Worm (Caenorhabditis elegans) whole organism, L2 larva: ENCODE data around the gene W06G6.10.

Experiments
- C34F6.9 ChIP-seq: fragments of 150-350 bp; optimal IDR thresholded peaks from 2 replicates; lab custom pipeline; 2014; ENCODE audit warnings: missing biosample characterization, missing genetic modification characterization
- Y55F3AM.14 ChIP-seq: fragments of 200-800 bp; sonication (Bioruptor generic); optimal IDR thresholded peaks from 2 replicates; lab custom pipeline; 2018; ENCODE audit warnings: mild to moderate bottlenecking, missing genetic modification characterization, missing compliant biosample characterization
- ZK546.5 ChIP-seq: sonication (generic microtip); optimal IDR thresholded peaks from 2 replicates; lab custom pipeline; 2017; ENCODE audit warnings: missing biosample characterization, missing genetic modification characterization
- alr-1 ChIP-seq: fragments of 150-350 bp; optimal IDR thresholded peaks from 2 replicates; lab custom pipeline; 2014; ENCODE audit warnings: missing biosample characterization, missing genetic modification characterization
- aly-2 ChIP-seq: fragments of 150-350 bp; optimal IDR thresholded peaks from 2 replicates; lab custom pipeline; 2014; ENCODE audit warnings: missing biosample characterization, missing genetic modification characterization
- ama-1 ChIP-seq: fragments of 150-350 bp; optimal IDR thresholded peaks from 2 replicates; lab custom pipeline; 2018; ENCODE audit warnings: inconsistent platforms
- ceh-16 ChIP-seq: fragments of 150-350 bp; optimal IDR thresholded peaks from 2 replicates; lab custom pipeline; 2014; ENCODE audit warnings: missing biosample characterization, missing genetic modification characterization
- crh-2 ChIP-seq: sonication (generic microtip); optimal IDR thresholded peaks from 2 replicates; lab custom pipeline; 2017; ENCODE audit warnings: missing biosample characterization, missing genetic modification characterization
- dmd-4 ChIP-seq: sonication (generic microtip); optimal IDR thresholded peaks from 2 replicates; lab custom pipeline; 2017; ENCODE audit warnings: missing biosample characterization, missing genetic modification characterization
- egl-27 ChIP-seq: sonication (generic microtip); optimal IDR thresholded peaks from 3 replicates; lab custom pipeline; 2017; ENCODE audit warnings: missing biosample characterization, missing genetic modification reagents, missing genetic modification characterization
- elt-1 ChIP-seq: fragments of 150-350 bp; optimal IDR thresholded peaks from 2 replicates; lab custom pipeline; 2014; ENCODE audit warnings: missing biosample characterization, missing genetic modification characterization
- elt-3 ChIP-seq: sonication (generic microtip); optimal IDR thresholded peaks from 2 replicates; lab custom pipeline; 2017; ENCODE audit warnings: missing biosample characterization, missing genetic modification characterization
- lin-13 ChIP-seq: fragments of 150-350 bp; optimal IDR thresholded peaks from 2 replicates; lab custom pipeline; 2014; ENCODE audit warnings: missing biosample characterization, missing genetic modification reagents, missing genetic modification characterization
- lin-39 ChIP-seq: fragments of 150-350 bp; optimal IDR thresholded peaks from 2 replicates; lab custom pipeline; 2014; ENCODE audit warnings: missing biosample characterization, missing genetic modification reagents, missing genetic modification characterization
- lsy-2 ChIP-seq, 2 experiments: fragments of 150-350 bp in 1 of 2; sonication (generic microtip) in 1 of 2; optimal IDR thresholded peaks; 2 replicates each; lab custom pipeline; 2014 to 2017; ENCODE audit warnings: missing biosample characterization in 2 of 2, missing genetic modification characterization in 2 of 2
- mab-5 ChIP-seq: fragments of 150-350 bp; optimal IDR thresholded peaks from 2 replicates; lab custom pipeline; 2014; ENCODE audit warnings: missing biosample characterization, missing genetic modification characterization
- mbf-1 ChIP-seq: sonication (generic microtip); optimal IDR thresholded peaks from 2 replicates; lab custom pipeline; 2017; ENCODE audit warnings: missing biosample characterization, missing genetic modification characterization
- mdl-1 ChIP-seq, 2 experiments: fragments of 150-350 bp in 1 of 2; sonication (generic microtip) in 1 of 2; optimal IDR thresholded peaks; 2 replicates each; lab custom pipeline; 2017; ENCODE audit warnings: missing biosample characterization in 2 of 2, missing genetic modification characterization in 2 of 2
- nhr-10 ChIP-seq: sonication (generic microtip); optimal IDR thresholded peaks from 2 replicates; lab custom pipeline; 2017; ENCODE audit warnings: missing biosample characterization, missing genetic modification characterization
- nhr-11 ChIP-seq: fragments of 150-350 bp; optimal IDR thresholded peaks from 2 replicates; lab custom pipeline; 2014; ENCODE audit warnings: missing biosample characterization, missing genetic modification characterization
- nhr-12 ChIP-seq: fragments of 150-350 bp; optimal IDR thresholded peaks from 2 replicates; lab custom pipeline; 2014; ENCODE audit warnings: missing biosample characterization, missing genetic modification characterization
- nhr-129 ChIP-seq: fragments of 150-350 bp; optimal IDR thresholded peaks from 2 replicates; lab custom pipeline; 2014; ENCODE audit warnings: missing biosample characterization, missing genetic modification characterization
- nhr-21 ChIP-seq: fragments of 150-350 bp; optimal IDR thresholded peaks from 2 replicates; lab custom pipeline; 2014; ENCODE audit warnings: missing biosample characterization, missing genetic modification characterization
- nhr-23 ChIP-seq: fragments of 150-350 bp; optimal IDR thresholded peaks from 2 replicates; lab custom pipeline; 2014; ENCODE audit warnings: missing biosample characterization, missing genetic modification reagents, missing genetic modification characterization
- nhr-237 ChIP-seq: fragments of 150-350 bp; optimal IDR thresholded peaks from 2 replicates; lab custom pipeline; 2014; ENCODE audit warnings: missing biosample characterization, missing genetic modification characterization
- nhr-6 ChIP-seq: fragments of 150-350 bp; optimal IDR thresholded peaks from 2 replicates; lab custom pipeline; 2014; ENCODE audit warnings: missing biosample characterization, missing genetic modification characterization
- nhr-77 ChIP-seq: fragments of 150-350 bp; optimal IDR thresholded peaks from 2 replicates; lab custom pipeline; 2014; ENCODE audit warnings: missing biosample characterization, missing genetic modification characterization
- peb-1 ChIP-seq: fragments of 150-350 bp; optimal IDR thresholded peaks from 2 replicates; lab custom pipeline; 2014; ENCODE audit warnings: missing biosample characterization, missing genetic modification characterization
- sem-4 ChIP-seq: fragments of 150-350 bp; optimal IDR thresholded peaks from 2 replicates; lab custom pipeline; 2014; ENCODE audit warnings: missing biosample characterization, missing genetic modification reagents, missing genetic modification characterization
- skn-1 ChIP-seq: sonication (generic microtip); optimal IDR thresholded peaks from 2 replicates; lab custom pipeline; 2017; ENCODE audit warnings: missing biosample characterization, missing genetic modification characterization
- sma-9 ChIP-seq, 2 experiments: fragments of 150-350 bp in 1 of 2; sonication (generic microtip) in 1 of 2; optimal IDR thresholded peaks; 2 replicates each; lab custom pipeline; 2014 to 2016; ENCODE audit warnings: missing genetic modification characterization in 2 of 2, mild to moderate bottlenecking in 1 of 2, missing biosample characterization in 1 of 2, missing compliant biosample characterization in 1 of 2, missing genetic modification reagents in 1 of 2, moderate library complexity in 1 of 2
- snpc-4 ChIP-seq: fragments of 150-350 bp; optimal IDR thresholded peaks from 2 replicates; lab custom pipeline; 2014; ENCODE audit warnings: missing biosample characterization, missing genetic modification characterization
- ztf-1 ChIP-seq: fragments of 200-800 bp; sonication (Bioruptor generic); conservative IDR thresholded peaks from 2 replicates; pipeline ENCODE4 v1.3.6; 2022; ENCODE audit warnings: missing genetic modification characterization, missing compliant biosample characterization
- ztf-11 ChIP-seq: sonication (generic microtip); optimal IDR thresholded peaks from 2 replicates; lab custom pipeline; 2017; ENCODE audit warnings: missing biosample characterization, missing genetic modification characterization

The W06G6.10 gene

ce11 chrV:16647093-16647492 lies at the start of gene W06G6.10:
W06G6.10 (minus strand) TSS chrV:16647193.
- TF ChIP-seq lin-13 (no peak), mdl-1 (tag; optimal IDR thresholded peaks at IDR 0.05; lab: Kevin White, UChicago) (no peak), ztf-11 (tag; lab: Kevin White, UChicago) (no peak), sem-4 (tag; lab: Kevin White, UChicago) (no peak), nhr-10 (tag; lab: Kevin White, UChicago) (no peak), nhr-23 (tag; lab: Kevin White, UChicago) (no peak), egl-27 (tag; lab: Kevin White, UChicago) (no peak), Y55F3AM.14 (GFP tag; lab: Kevin White, UChicago) (no peak), ceh-16 (tag; lab: Kevin White, UChicago) (no peak), elt-3 (no peak), nhr-77 (tag; lab: Kevin White, UChicago) (no peak), ZK546.5 (tag; lab: Kevin White, UChicago) (no peak), lin-39 (tag; lab: Kevin White, UChicago) (no peak), mbf-1 (tag; lab: Kevin White, UChicago) (no peak), dmd-4 (tag; lab: Kevin White, UChicago) (no peak), snpc-4 (tag; lab: Kevin White, UChicago) (no peak), ztf-1 (GFP tag; lab: Robert Waterston, UW) (no peak), nhr-12 (tag; lab: Kevin White, UChicago) (no peak)
- TF ChIP-seq, all 48 proteins: peak for 0

- TF ChIP-seq C34F6.9 (tag; lab: Kevin White, UChicago) (no peak), ceh-16 (tag; lab: Kevin White, UChicago) (no peak), skn-1 (tag; lab: Kevin White, UChicago) (no peak), peb-1 (tag; lab: Kevin White, UChicago) (no peak), egl-27 (tag; lab: Kevin White, UChicago) (no peak)
These were observed 48.5 kb upstream of the W06G6.10 start for ce11 chrV:16695499-16695898.

- no peak for TF ChIP-seq ama-1
- TF ChIP-seq mdl-1 (tag; optimal IDR thresholded peaks at IDR 0.05; lab: Kevin White, UChicago), result no peak
- TF ChIP-seq nhr-6 (tag; lab: Kevin White, UChicago), result no peak
- TF ChIP-seq alr-1, result no peak
- no peak for TF ChIP-seq nhr-10 (tag; lab: Kevin White, UChicago)
- no peak for TF ChIP-seq lin-13
- no peak for TF ChIP-seq nhr-21 (tag; lab: Kevin White, UChicago)
- TF ChIP-seq, all 48 proteins: peak for 0
These were observed 47.5 kb upstream of the W06G6.10 start, which contains the start of gene srz-101 for ce11 chrV:16694538-16694937. srz-101 (plus strand) TSS chrV:16694838.

ce11 chrV:16693732-16694131 lies 46.7 kb upstream of the W06G6.10 start, which contains the start of gene srw-42:
srw-42 (minus strand) TSS chrV:16693832.
- TF ChIP-seq lin-39 (tag; lab: Kevin White, UChicago) (no peak), peb-1 (tag; lab: Kevin White, UChicago) (no peak), skn-1 (tag; lab: Kevin White, UChicago) (no peak), mdl-1 (tag; optimal IDR thresholded peaks at IDR 0.05; lab: Kevin White, UChicago) (no peak), mab-5 (tag; lab: Kevin White, UChicago) (no peak), aly-2 (tag; lab: Kevin White, UChicago) (no peak), sma-9 (GFP tag; optimal IDR thresholded peaks at IDR 0.05; lab: Kevin White, UChicago) (no peak), sma-9 (tag; optimal IDR thresholded peaks at IDR 0.05; lab: Kevin White, UChicago) (no peak)
- TF ChIP-seq, all 48 proteins: peak for 0

- no peak for TF ChIP-seq elt-1 (tag; lab: Kevin White, UChicago)
- TF ChIP-seq ZK546.5 (tag; lab: Kevin White, UChicago), result no peak
- no peak for TF ChIP-seq Y55F3AM.14 (GFP tag; lab: Kevin White, UChicago)
- no peak for TF ChIP-seq nhr-129
- TF ChIP-seq, all 48 proteins: peak for 0
These were observed 46.0 kb upstream of the W06G6.10 start for ce11 chrV:16692988-16693387.

- TF ChIP-seq nhr-11 (tag; lab: Kevin White, UChicago) (no peak), lin-13 (no peak), ZK546.5 (tag; lab: Kevin White, UChicago) (no peak), Y55F3AM.14 (GFP tag; lab: Kevin White, UChicago) (no peak), nhr-6 (tag; lab: Kevin White, UChicago) (no peak), lin-39 (tag; lab: Kevin White, UChicago) (no peak), dmd-4 (tag; lab: Kevin White, UChicago) (no peak), crh-2 (tag; lab: Kevin White, UChicago) (no peak), mdl-1 (tag; optimal IDR thresholded peaks at IDR 0.05; lab: Kevin White, UChicago) (no peak), alr-1 (no peak), lsy-2 (tag; optimal IDR thresholded peaks at IDR 0.05; lab: Kevin White, UChicago) (no peak), nhr-237 (tag; lab: Kevin White, UChicago) (no peak), egl-27 (tag; lab: Kevin White, UChicago) (no peak), ztf-1 (GFP tag; lab: Robert Waterston, UW) (no peak), nhr-21 (tag; lab: Kevin White, UChicago) (no peak), mbf-1 (tag; lab: Kevin White, UChicago) (no peak), nhr-129 (no peak)
- TF ChIP-seq, all 48 proteins: peak for 0
These were observed 40.2 kb upstream of the W06G6.10 start, which contains the start of gene srz-102 for ce11 chrV:16687227-16687626. srz-102 (plus strand) TSS chrV:16687527.
